Fruit fly (Drosophila melanogaster): ENCODE measurements around the gene onecut.

Gene onecut

DNA sequence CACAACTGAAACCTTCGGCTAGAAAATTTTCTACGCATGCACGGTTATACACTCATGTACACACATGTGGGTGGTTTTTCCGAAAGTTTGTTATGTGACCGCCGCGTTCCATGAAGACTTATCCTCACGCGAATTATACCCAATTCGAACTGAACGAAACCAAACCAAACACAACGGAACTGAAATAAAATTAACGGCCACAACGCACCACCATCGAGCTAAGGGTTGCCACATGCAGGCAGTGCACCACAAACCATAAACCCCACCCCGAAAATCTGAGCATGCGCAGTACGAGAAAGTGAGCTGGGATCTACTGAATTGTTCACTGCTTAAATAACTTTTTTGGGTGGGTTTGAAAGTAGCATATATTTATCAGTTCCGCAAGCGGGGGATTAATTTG, at the start of gene onecut:
onecut (minus strand) TSS at position 152 of the 400 bp plus-strand sequence.
- TF ChIP-seq HmgD (GFP tag; optimal IDR thresholded peaks at IDR 0.05) = peak; percentile 10
- peak; percentile 56 for TF ChIP-seq CG13894 (tag; optimal IDR thresholded peaks at IDR 0.05)
- TF ChIP-seq CG7357 (GFP tag; IDR thresholded peaks at IDR 0.05) = peak; percentile 57; the same call in 1 of the 3 replicates
- TF ChIP-seq tin (GFP tag; optimal IDR thresholded peaks at IDR 0.05) = no peak
- peak; percentile 6 for TF ChIP-seq CG8924 (tag; optimal IDR thresholded peaks at IDR 0.05)
- TF ChIP-seq Kr (GFP tag; optimal IDR thresholded peaks at IDR 0.05) = no peak
- TF ChIP-seq CG30020 (tag; optimal IDR thresholded peaks at IDR 0.05) = peak; percentile 89
- TF ChIP-seq Myb (GFP tag; optimal IDR thresholded peaks at IDR 0.05) = peak; percentile 25
- peak; percentile 58 for TF ChIP-seq pfk (GFP tag; optimal IDR thresholded peaks at IDR 0.05)
- peak; percentile 34 for TF ChIP-seq pzg (GFP tag; optimal IDR thresholded peaks at IDR 0.05)
- TF ChIP-seq CG15269 (tag; optimal IDR thresholded peaks at IDR 0.05) = no peak
- 0 out of 3 replicates have a peak, but pooled peaks have one; percentile 77 for TF ChIP-seq CG2199 (GFP tag; IDR thresholded peaks at IDR 0.05)
- TF ChIP-seq CG17802 (tag; optimal IDR thresholded peaks at IDR 0.05) = peak; percentile 78
- 0 out of 2 replicates have a peak, but pooled peaks have one; percentile 29 for TF ChIP-seq seq (GFP tag; IDR thresholded peaks at IDR 0.05)
- TF ChIP-seq CG4360 (GFP tag; IDR thresholded peaks at IDR 0.05) = no peak
- peak; percentile 69 for TF ChIP-seq CG1603 (tag; optimal IDR thresholded peaks at IDR 0.05)
- TF ChIP-seq sc (optimal IDR thresholded peaks at IDR 0.05) = no peak
- TF ChIP-seq sc (GFP tag; optimal IDR thresholded peaks at IDR 0.05) = no peak
- TF ChIP-seq pros (GFP tag; optimal IDR thresholded peaks at IDR 0.05) = peak; percentile 23
- TF ChIP-seq nerfin-1 (tag; optimal IDR thresholded peaks at IDR 0.05) = peak; percentile 45
- TF ChIP-seq knrl (GFP tag; IDR thresholded peaks at IDR 0.05; ENCODE audit: partially characterized antibody) = no peak
- peak; percentile 27 for TF ChIP-seq CG11723 (GFP tag; optimal IDR thresholded peaks at IDR 0.05)
- TF ChIP-seq Poxn (GFP tag; IDR thresholded peaks at IDR 0.05) = no peak
- TF ChIP-seq en (GFP tag; optimal IDR thresholded peaks at IDR 0.05) = no peak
- TF ChIP-seq pan (optimal IDR thresholded peaks at IDR 0.05) = no peak
- no peak for TF ChIP-seq pan (GFP tag; optimal IDR thresholded peaks at IDR 0.05 in 1 of 2, IDR thresholded peaks at IDR 0.05 in 1 of 2)
- 0 out of 2 replicates have a peak, but pooled peaks have one; percentile 26 for TF ChIP-seq bbx (GFP tag; IDR thresholded peaks at IDR 0.05; ENCODE audit: partially characterized antibody)
- TF ChIP-seq ewg (GFP tag; optimal IDR thresholded peaks at IDR 0.05) = peak; percentile 93
- no peak for TF ChIP-seq Gsc (GFP tag; IDR thresholded peaks at IDR 0.05)
- TF ChIP-seq CG32767 (GFP tag; IDR thresholded peaks at IDR 0.05) = peak; percentile 15; the same call in 1 of the 2 replicates
- TF ChIP-seq Hr51 (GFP tag; optimal IDR thresholded peaks at IDR 0.05) = no peak
- peak; percentile 6 for TF ChIP-seq CG12659 (GFP tag; optimal IDR thresholded peaks at IDR 0.05)
- no peak for TF ChIP-seq CG11247 (GFP tag; IDR thresholded peaks at IDR 0.05)
- TF ChIP-seq CG9215 (GFP tag; IDR thresholded peaks at IDR 0.05) = no peak
- no peak for TF ChIP-seq Trl (optimal IDR thresholded peaks at IDR 0.05)
- TF ChIP-seq Trl (GFP tag; optimal IDR thresholded peaks at IDR 0.05) = no peak

DNA sequence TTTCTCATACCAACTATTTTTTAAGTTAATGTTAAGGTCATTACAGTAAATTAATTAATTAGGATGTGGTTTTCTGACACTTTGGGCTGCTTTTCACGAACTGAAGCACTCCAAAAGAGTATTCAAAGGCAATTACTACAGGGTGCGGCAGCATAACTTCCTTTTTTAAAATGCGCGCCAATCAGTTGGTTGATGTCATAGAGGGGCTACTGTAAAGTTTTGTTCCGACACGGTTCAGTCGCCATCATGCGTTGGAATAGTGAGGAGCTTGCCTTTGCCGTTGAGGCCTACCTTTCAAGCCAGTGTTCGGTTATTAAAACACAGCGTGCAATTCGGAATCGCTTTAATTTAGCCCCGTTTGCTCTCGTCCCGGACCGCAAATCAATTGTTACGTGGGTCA, 39.9 kb upstream of the onecut start:
- TF ChIP-seq Gsc (GFP tag; IDR thresholded peaks at IDR 0.05) (no peak), CG31388 (GFP tag; optimal IDR thresholded peaks at IDR 0.05) (no peak), sob (GFP tag; IDR thresholded peaks at IDR 0.05) (no peak), gcm (GFP tag; optimal IDR thresholded peaks at IDR 0.05) (no peak), CG1603 (tag; optimal IDR thresholded peaks at IDR 0.05) (no peak), nmo (GFP tag; optimal IDR thresholded peaks at IDR 0.05) (no peak), Six4 (GFP tag; optimal IDR thresholded peaks at IDR 0.05) (no peak), eyg (GFP tag; optimal IDR thresholded peaks at IDR 0.05) (no peak), salm (tag; optimal IDR thresholded peaks at IDR 0.05) (no peak), gce (GFP tag; IDR thresholded peaks at IDR 0.05) (no peak), Dp (GFP tag; optimal IDR thresholded peaks at IDR 0.05) (peak; percentile 14), emc (GFP tag; optimal IDR thresholded peaks at IDR 0.05) (no peak), CG7839 (tag; optimal IDR thresholded peaks at IDR 0.05) (no peak), danr (GFP tag; IDR thresholded peaks at IDR 0.05) (no peak), Ets65A (GFP tag) (peak; percentile 83), CG8359 (GFP tag; optimal IDR thresholded peaks at IDR 0.05; ENCODE audit: borderline replicate concordance) (no peak), Doc2 (GFP tag; IDR thresholded peaks at IDR 0.05) (no peak), CG18476 (GFP tag; optimal IDR thresholded peaks at IDR 0.05) (peak; percentile 29), E2f2 (GFP tag; IDR thresholded peaks at IDR 0.05) (peak; percentile 67)

Measured in whole organism, embryonic.